Worm (Caenorhabditis elegans) whole organism, mixed stage, embryonic: Measurements from ENCODE around the gene nhr-255.

ENCODE experiments used
- M03D4.4 ChIP-seq: sonication (generic microtip); optimal IDR thresholded peaks from 2 replicates; lab custom pipeline; 2017; ENCODE audit warnings: mild to moderate bottlenecking, missing genetic modification characterization, missing compliant biosample characterization
- bed-3 ChIP-seq: fragments of 200-800 bp; sonication (Bioruptor generic); optimal IDR thresholded peaks from 3 replicates; lab custom pipeline; 2018; ENCODE audit warnings: mild to moderate bottlenecking, missing genetic modification characterization, moderate library complexity, missing compliant biosample characterization
- blmp-1 ChIP-seq: fragments of 150-350 bp; optimal IDR thresholded peaks from 2 replicates; lab custom pipeline; 2014; ENCODE audit warnings: missing biosample characterization, missing genetic modification characterization
- ceh-39 ChIP-seq: fragments of 150-350 bp; optimal IDR thresholded peaks from 2 replicates; lab custom pipeline; 2014; ENCODE audit warnings: missing biosample characterization, missing genetic modification characterization
- ceh-43 ChIP-seq: fragments of 200-800 bp; sonication (Bioruptor generic); optimal IDR thresholded peaks from 2 replicates; lab custom pipeline; 2018; ENCODE audit warnings: mild to moderate bottlenecking, missing genetic modification characterization, moderate library complexity, missing compliant biosample characterization
- ceh-83 ChIP-seq: fragments of 200-800 bp; sonication (Bioruptor generic); optimal IDR thresholded peaks from 2 replicates; lab custom pipeline; 2018; ENCODE audit warnings: mild to moderate bottlenecking, missing genetic modification characterization, missing compliant biosample characterization
- ces-1 ChIP-seq: fragments of 150-350 bp; optimal IDR thresholded peaks from 2 replicates; lab custom pipeline; 2014; ENCODE audit warnings: missing biosample characterization, missing genetic modification reagents, missing genetic modification characterization
- cnd-1 ChIP-seq: fragments of 200-800 bp; sonication (Bioruptor generic); optimal IDR thresholded peaks from 2 replicates; lab custom pipeline; 2018; ENCODE audit warnings: mild to moderate bottlenecking, missing genetic modification characterization, missing compliant biosample characterization
- drap-1 ChIP-seq: fragments of 200-800 bp; sonication (Bioruptor generic); optimal IDR thresholded peaks from 3 replicates; lab custom pipeline; 2018; ENCODE audit warnings: mild to moderate bottlenecking, missing genetic modification characterization, missing compliant biosample characterization
- elt-1 ChIP-seq: sonication (generic microtip); optimal IDR thresholded peaks from 2 replicates; lab custom pipeline; 2017; ENCODE audit warnings: missing genetic modification characterization, mild to moderate bottlenecking, missing compliant biosample characterization, antibody characterized with exemption, moderate library complexity, borderline replicate concordance; ENCODE audit not compliant: insufficient read depth
- elt-3 ChIP-seq: fragments of 150-350 bp; optimal IDR thresholded peaks from 2 replicates; lab custom pipeline; 2014; ENCODE audit warnings: missing biosample characterization, missing genetic modification characterization
- flh-1 ChIP-seq: fragments of 200-800 bp; sonication (Bioruptor generic); optimal IDR thresholded peaks from 2 replicates; lab custom pipeline; 2018; ENCODE audit warnings: mild to moderate bottlenecking, missing genetic modification characterization, moderate library complexity, missing compliant biosample characterization
- ham-2 ChIP-seq: fragments of 200-800 bp; sonication (Bioruptor generic); optimal IDR thresholded peaks from 2 replicates; lab custom pipeline; 2018; ENCODE audit warnings: mild to moderate bottlenecking, missing genetic modification characterization, missing compliant biosample characterization
- hlh-1 ChIP-seq: fragments of 150-350 bp; optimal IDR thresholded peaks from 2 replicates; lab custom pipeline; 2014; ENCODE audit warnings: missing biosample characterization, missing genetic modification reagents, missing genetic modification characterization
- lin-13 ChIP-seq: fragments of 150-350 bp; optimal IDR thresholded peaks from 2 replicates; lab custom pipeline; 2014; ENCODE audit warnings: missing biosample characterization, missing genetic modification characterization
- lin-32 ChIP-seq: fragments of 200-800 bp; sonication (Bioruptor generic); optimal IDR thresholded peaks from 2 replicates; lab custom pipeline; 2018; ENCODE audit warnings: mild to moderate bottlenecking, missing genetic modification characterization, missing compliant biosample characterization
- lsy-2 ChIP-seq: fragments of 150-350 bp; optimal IDR thresholded peaks from 2 replicates; lab custom pipeline; 2014; ENCODE audit warnings: missing biosample characterization, missing genetic modification characterization
- mab-5 ChIP-seq: fragments of 150-350 bp; optimal IDR thresholded peaks from 2 replicates; lab custom pipeline; 2014; ENCODE audit warnings: missing biosample characterization, missing genetic modification characterization
- mep-1 ChIP-seq: fragments of 150-350 bp; optimal IDR thresholded peaks from 2 replicates; lab custom pipeline; 2017; ENCODE audit warnings: missing biosample characterization, missing genetic modification reagents, missing genetic modification characterization, inconsistent platforms
- nhr-2 ChIP-seq: fragments of 150-350 bp; optimal IDR thresholded peaks from 2 replicates; lab custom pipeline; 2014; ENCODE audit warnings: missing biosample characterization, missing genetic modification characterization
- nhr-28 ChIP-seq: fragments of 150-350 bp; optimal IDR thresholded peaks from 2 replicates; lab custom pipeline; 2014; ENCODE audit warnings: missing biosample characterization, missing genetic modification characterization
- nhr-76 ChIP-seq: sonication (generic microtip); optimal IDR thresholded peaks from 2 replicates; lab custom pipeline; 2017; ENCODE audit warnings: missing biosample characterization, missing genetic modification characterization
- sem-2 ChIP-seq: fragments of 200-800 bp; sonication (Bioruptor generic); optimal IDR thresholded peaks from 2 replicates; lab custom pipeline; 2018; ENCODE audit warnings: mild to moderate bottlenecking, missing genetic modification characterization, missing compliant biosample characterization
- snpc-4 ChIP-seq: fragments of 150-350 bp; optimal IDR thresholded peaks from 2 replicates; lab custom pipeline; 2014; ENCODE audit warnings: missing biosample characterization, missing genetic modification characterization
- tbx-8 ChIP-seq: fragments of 200-800 bp; sonication (Bioruptor generic); optimal IDR thresholded peaks from 2 replicates; lab custom pipeline; 2018; ENCODE audit warnings: mild to moderate bottlenecking, missing genetic modification characterization, moderate library complexity, missing compliant biosample characterization
- unc-120 ChIP-seq: sonication (generic microtip); optimal IDR thresholded peaks from 2 replicates; lab custom pipeline; 2017; ENCODE audit warnings: missing genetic modification characterization, missing compliant biosample characterization; ENCODE audit not compliant: poor library complexity, severe bottlenecking
- unc-39 ChIP-seq: fragments of 150-350 bp; optimal IDR thresholded peaks from 2 replicates; lab custom pipeline; 2014; ENCODE audit warnings: missing biosample characterization, missing genetic modification characterization
- unc-62 ChIP-seq: fragments of 150-350 bp; optimal IDR thresholded peaks from 2 replicates; lab custom pipeline; 2014; ENCODE audit warnings: missing biosample characterization, missing genetic modification reagents, missing genetic modification characterization
- zip-8 ChIP-seq: fragments of 150-350 bp; optimal IDR thresholded peaks from 2 replicates; lab custom pipeline; 2014; ENCODE audit warnings: missing biosample characterization, missing genetic modification characterization
- ztf-11 ChIP-seq: fragments of 150-350 bp; optimal IDR thresholded peaks from 2 replicates; lab custom pipeline; 2014; ENCODE audit warnings: missing biosample characterization, missing genetic modification characterization

The nhr-255 gene

DNA sequence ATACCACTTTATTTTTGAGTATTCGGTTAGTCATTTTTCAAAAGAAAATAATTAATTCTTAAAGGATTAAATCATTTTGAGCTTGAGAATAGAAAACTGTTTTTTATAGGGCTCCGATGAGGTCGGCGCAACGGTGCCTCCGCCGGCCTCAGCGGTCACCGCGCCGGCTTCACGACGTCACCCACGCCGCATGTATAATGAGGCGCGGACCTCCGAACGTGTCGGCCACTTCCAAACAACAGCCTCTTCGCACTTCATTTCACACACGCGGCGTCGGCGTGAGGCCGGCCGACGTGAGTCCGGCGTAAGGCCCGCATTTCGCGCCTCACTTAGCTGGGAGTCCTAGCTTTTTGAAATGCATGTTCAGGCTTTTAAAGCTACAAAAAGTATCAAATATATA, 24.5 kb downstream of the nhr-255 start:
- TF ChIP-seq hlh-1 (tag; lab: Kevin White, UChicago) (no peak), nhr-76 (no peak), tbx-8 (no peak), snpc-4 (tag; lab: Kevin White, UChicago) (no peak), M03D4.4 (tag; lab: Kevin White, UChicago) (no peak), ceh-39 (tag; lab: Kevin White, UChicago) (no peak), lin-13 (tag; lab: Kevin White, UChicago) (no peak), ham-2 (GFP tag; lab: Kevin White, UChicago) (no peak), blmp-1 (tag; lab: Kevin White, UChicago) (no peak), cnd-1 (tag; lab: Kevin White, UChicago) (no peak), ztf-11 (tag; lab: Kevin White, UChicago) (no peak), unc-39 (tag; lab: Kevin White, UChicago) (no peak), ceh-43 (GFP tag; lab: Kevin White, UChicago) (no peak)

DNA sequence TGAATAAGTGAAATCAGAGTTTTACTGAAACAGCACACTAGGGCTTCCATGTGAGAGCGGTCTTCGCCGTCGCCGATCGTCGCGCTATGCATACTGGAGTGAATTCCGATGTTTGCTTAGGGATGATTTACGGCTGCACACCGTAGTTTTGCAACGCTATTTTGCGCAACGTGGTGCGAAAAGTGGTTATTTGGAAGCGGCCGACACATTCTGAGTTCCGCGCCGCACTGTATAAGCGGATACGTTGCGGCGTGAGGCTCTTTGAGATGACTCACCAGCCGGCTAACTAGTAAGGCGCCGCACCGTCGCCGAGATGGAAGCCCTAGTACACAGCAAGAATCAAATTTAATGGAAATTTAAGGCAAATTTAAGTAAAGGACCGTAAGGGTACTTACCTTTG, 26.1 kb downstream of the nhr-255 start:
- TF ChIP-seq unc-39 (tag; lab: Kevin White, UChicago) (no peak), bed-3 (GFP tag; lab: Kevin White, UChicago) (no peak), snpc-4 (tag; lab: Kevin White, UChicago) (no peak), unc-120 (tag; lab: Kevin White, UChicago) (no peak), flh-1 (GFP tag; lab: Kevin White, UChicago) (no peak), nhr-76 (no peak), ham-2 (GFP tag; lab: Kevin White, UChicago) (no peak), elt-3 (tag; lab: Kevin White, UChicago) (no peak), M03D4.4 (tag; lab: Kevin White, UChicago) (no peak), ztf-11 (tag; lab: Kevin White, UChicago) (no peak)

DNA sequence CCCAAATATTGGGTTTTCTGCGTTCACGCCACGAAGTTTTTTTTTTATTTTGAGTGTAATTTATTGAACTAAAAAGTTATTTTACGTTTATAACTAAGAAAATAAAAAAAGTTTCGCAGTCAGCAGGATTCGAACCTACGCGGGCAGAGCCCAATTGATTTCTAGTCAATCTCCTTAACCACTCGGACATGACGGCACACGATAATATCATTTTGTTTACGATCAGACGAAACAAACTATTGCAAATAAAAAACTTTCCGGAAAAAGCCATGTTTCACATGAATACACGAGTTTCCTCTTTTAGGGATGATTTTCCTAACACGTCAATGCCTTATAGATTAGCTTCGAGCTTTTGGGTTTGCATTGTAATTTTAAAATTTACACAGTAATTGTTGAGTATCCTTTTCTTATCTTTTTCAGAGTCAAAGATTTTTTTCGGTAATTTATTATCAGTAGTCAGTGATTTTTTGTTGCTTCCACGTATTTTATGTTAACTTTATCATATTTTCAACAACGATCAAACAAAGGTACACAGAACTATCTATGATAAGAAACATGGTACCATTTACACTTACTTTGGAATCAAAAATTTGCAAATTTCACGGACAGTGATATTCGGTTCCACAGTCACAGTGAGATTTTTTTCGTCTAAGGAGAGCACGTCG, 27.6 kb downstream of the nhr-255 start:
- no peak for TF ChIP-seq zip-8
- TF ChIP-seq elt-1 (tag; lab: Kevin White, UChicago), result no peak
- TF ChIP-seq lin-13 (tag; lab: Kevin White, UChicago), result no peak
- no peak for TF ChIP-seq unc-120 (tag; lab: Kevin White, UChicago)
- no peak for TF ChIP-seq mep-1 (tag; lab: Kevin White, UChicago)
- TF ChIP-seq lin-32 (GFP tag; lab: Kevin White, UChicago), result no peak
- no peak for TF ChIP-seq unc-39 (tag; lab: Kevin White, UChicago)
- TF ChIP-seq snpc-4 (tag; lab: Kevin White, UChicago), result no peak
- TF ChIP-seq lsy-2, result no peak
- TF ChIP-seq ham-2 (GFP tag; lab: Kevin White, UChicago), result no peak
- no peak for TF ChIP-seq drap-1 (GFP tag; lab: Kevin White, UChicago)
- TF ChIP-seq M03D4.4 (tag; lab: Kevin White, UChicago), result no peak

DNA sequence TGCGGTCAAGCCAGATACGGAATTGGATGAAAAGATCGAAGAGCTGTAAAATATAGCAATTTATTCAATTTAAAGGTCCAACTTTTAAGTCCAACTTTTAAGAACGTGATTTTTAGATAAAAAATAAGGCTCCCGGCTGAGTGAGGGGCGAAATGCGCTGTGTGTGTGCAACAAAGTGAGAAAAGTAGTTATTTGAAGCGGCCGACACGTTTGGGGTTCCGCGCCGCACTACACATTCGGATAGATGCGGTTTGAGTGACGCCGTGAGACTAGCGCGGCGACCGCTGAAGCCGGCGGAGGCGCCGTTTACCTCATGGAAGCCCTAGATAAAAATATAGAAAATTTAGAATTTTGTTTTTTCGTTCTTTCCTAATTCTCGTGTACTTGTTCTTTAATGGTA, 28.4 kb downstream of the nhr-255 start:
- no peak for TF ChIP-seq ham-2 (GFP tag; lab: Kevin White, UChicago)
- no peak for TF ChIP-seq elt-3 (tag; lab: Kevin White, UChicago)
- TF ChIP-seq mep-1 (tag; lab: Kevin White, UChicago), result no peak
- TF ChIP-seq tbx-8, result no peak
- no peak for TF ChIP-seq ces-1 (GFP tag; lab: Kevin White, UChicago)
- TF ChIP-seq cnd-1 (tag; lab: Kevin White, UChicago), result no peak
- TF ChIP-seq mab-5, result no peak
- TF ChIP-seq nhr-28 (tag; lab: Kevin White, UChicago), result no peak
- TF ChIP-seq sem-2, result no peak
- TF ChIP-seq flh-1 (GFP tag; lab: Kevin White, UChicago), result no peak
- no peak for TF ChIP-seq ceh-83 (GFP tag; lab: Kevin White, UChicago)
- TF ChIP-seq drap-1 (GFP tag; lab: Kevin White, UChicago), result no peak
- TF ChIP-seq ceh-39 (tag; lab: Kevin White, UChicago), result no peak
- no peak for TF ChIP-seq hlh-1 (tag; lab: Kevin White, UChicago)
- TF ChIP-seq unc-62 (GFP tag; lab: Kevin White, UChicago), result no peak
- TF ChIP-seq M03D4.4 (tag; lab: Kevin White, UChicago), result no peak
- TF ChIP-seq blmp-1 (tag; lab: Kevin White, UChicago), result no peak
- TF ChIP-seq lsy-2, result no peak
- TF ChIP-seq nhr-2 (tag; lab: Kevin White, UChicago), result no peak
- TF ChIP-seq bed-3 (GFP tag; lab: Kevin White, UChicago), result no peak
